Fruit fly (Drosophila melanogaster): Measurements from ENCODE around the gene atk.

atk gene

dm6 chr3L:20405971-20406948 lies 58.4 kb downstream of the atk start (continued):
- TF ChIP-seq her (GFP tag; optimal IDR thresholded peaks at IDR 0.05): no peak
- TF ChIP-seq Trl (optimal IDR thresholded peaks at IDR 0.05): no peak
- TF ChIP-seq Trl (GFP tag; optimal IDR thresholded peaks at IDR 0.05): no peak
- TF ChIP-seq al (GFP tag; IDR thresholded peaks at IDR 0.05): no peak
- no peak for TF ChIP-seq CG8359 (GFP tag; optimal IDR thresholded peaks at IDR 0.05; ENCODE audit: borderline replicate concordance)
- TF ChIP-seq CG3407 (GFP tag; optimal IDR thresholded peaks at IDR 0.05): no peak
- TF ChIP-seq Atf-2 (GFP tag; optimal IDR thresholded peaks at IDR 0.05): no peak
- no peak for TF ChIP-seq Hmx (GFP tag; optimal IDR thresholded peaks at IDR 0.05)
- no peak for TF ChIP-seq CG6791 (GFP tag; IDR thresholded peaks at IDR 0.05; ENCODE audit: partially characterized antibody)
- no peak for TF ChIP-seq nerfin-2 (GFP tag; IDR thresholded peaks at IDR 0.05; ENCODE audit: partially characterized antibody)
- peak; percentile 30 for TF ChIP-seq gem (tag; optimal IDR thresholded peaks at IDR 0.05)
- no peak for TF ChIP-seq CG18764 (GFP tag; optimal IDR thresholded peaks at IDR 0.05)
- TF ChIP-seq CG15601 (tag; optimal IDR thresholded peaks at IDR 0.05): peak; percentile 29
- TF ChIP-seq ato (GFP tag; IDR thresholded peaks at IDR 0.05; ENCODE audit: partially characterized antibody): no peak
- TF ChIP-seq BtbVII (GFP tag; optimal IDR thresholded peaks at IDR 0.05): no peak
- no peak for TF ChIP-seq CG3726 (GFP tag; IDR thresholded peaks at IDR 0.05)
- TF ChIP-seq CG4854 (GFP tag; optimal IDR thresholded peaks at IDR 0.05): no peak
- TF ChIP-seq crol (GFP tag; IDR thresholded peaks at IDR 0.05): no peak
- TF ChIP-seq CG6765 (GFP tag; optimal IDR thresholded peaks at IDR 0.05): peak; percentile 46
- TF ChIP-seq mld (GFP tag; IDR thresholded peaks at IDR 0.05; ENCODE audit: partially characterized antibody): no peak
- TF ChIP-seq kah (GFP tag; optimal IDR thresholded peaks at IDR 0.05): no peak
- TF ChIP-seq rib (GFP tag; IDR thresholded peaks at IDR 0.05): 0 out of 2 replicates have a peak, but pooled peaks have one; percentile 13
- peak; percentile 64 for TF ChIP-seq PHDP (tag; optimal IDR thresholded peaks at IDR 0.05)
- TF ChIP-seq phol (tag; optimal IDR thresholded peaks at IDR 0.05): no peak
- TF ChIP-seq CG12299 (tag; optimal IDR thresholded peaks at IDR 0.05): peak; percentile 34
- no peak for TF ChIP-seq NC2α (GFP tag; optimal IDR thresholded peaks at IDR 0.05)
- TF ChIP-seq CG7556 (GFP tag; optimal IDR thresholded peaks at IDR 0.05): no peak
- TF ChIP-seq pfk (GFP tag; optimal IDR thresholded peaks at IDR 0.05): no peak
- no peak for TF ChIP-seq Ssrp (tag; optimal IDR thresholded peaks at IDR 0.05)
- TF ChIP-seq CG31388 (GFP tag; optimal IDR thresholded peaks at IDR 0.05): no peak
- no peak for TF ChIP-seq CG2889 (GFP tag; IDR thresholded peaks at IDR 0.05)
- TF ChIP-seq emc (GFP tag; optimal IDR thresholded peaks at IDR 0.05): no peak
- no peak for TF ChIP-seq h (optimal IDR thresholded peaks at IDR 0.05)
- TF ChIP-seq fu2 (GFP tag; optimal IDR thresholded peaks at IDR 0.05): no peak
- TF ChIP-seq usp (GFP tag; optimal IDR thresholded peaks at IDR 0.05): no peak
- no peak for TF ChIP-seq ap (GFP tag; IDR thresholded peaks at IDR 0.05)
- no peak for TF ChIP-seq bcd (GFP tag; optimal IDR thresholded peaks at IDR 0.05)
- no peak for TF ChIP-seq Usf (GFP tag; optimal IDR thresholded peaks at IDR 0.05)
- no peak for TF ChIP-seq CG17186 (GFP tag; optimal IDR thresholded peaks at IDR 0.05)
- TF ChIP-seq HLHmδ (GFP tag; optimal IDR thresholded peaks at IDR 0.05): no peak
- no peak for TF ChIP-seq toy (GFP tag; IDR thresholded peaks at IDR 0.05)
- no peak for TF ChIP-seq CG10274 (GFP tag; optimal IDR thresholded peaks at IDR 0.05)
- TF ChIP-seq eyg (GFP tag; optimal IDR thresholded peaks at IDR 0.05): no peak
- no peak for TF ChIP-seq cato (GFP tag; optimal IDR thresholded peaks at IDR 0.05; ENCODE audit: borderline replicate concordance)
- TF ChIP-seq Awh (GFP tag; IDR thresholded peaks at IDR 0.05): no peak
- TF ChIP-seq Pdp1 (GFP tag; optimal IDR thresholded peaks at IDR 0.05): no peak
- TF ChIP-seq CG2678 (tag; optimal IDR thresholded peaks at IDR 0.05): peak; percentile 49
- no peak for TF ChIP-seq org-1 (GFP tag; optimal IDR thresholded peaks at IDR 0.05)
- TF ChIP-seq ro (GFP tag; IDR thresholded peaks at IDR 0.05): no peak
- TF ChIP-seq yki (optimal IDR thresholded peaks at IDR 0.05): no peak
